Fruit fly (Drosophila melanogaster) whole organism, embryonic: ENCODE data around the gene Lrr47.

Source experiments
- Antp ChIP-seq: fragments of 200-800 bp; sonication (Bioruptor generic); optimal IDR thresholded peaks from 3 replicates; lab custom pipeline; 2016; ENCODE audit warnings: missing biosample characterization, missing genetic modification characterization
- CG12219 ChIP-seq: fragments of 200-800 bp; sonication (Bioruptor generic); optimal IDR thresholded peaks from 3 replicates; lab custom pipeline; 2018; ENCODE audit warnings: missing biosample characterization, mild to moderate bottlenecking, missing genetic modification characterization
- CG12236 ChIP-seq: fragments of 200-800 bp; sonication (Bioruptor generic); optimal IDR thresholded peaks from 2 replicates; lab custom pipeline; 2016; ENCODE audit warnings: missing biosample characterization, missing genetic modification characterization
- CG1233 ChIP-seq: fragments of 200-800 bp; sonication (Bioruptor generic); optimal IDR thresholded peaks from 4 replicates; lab custom pipeline; 2018; ENCODE audit warnings: missing biosample characterization, mild to moderate bottlenecking, missing genetic modification characterization
- CG14965 ChIP-seq: fragments of 200-800 bp; sonication (Bioruptor generic); optimal IDR thresholded peaks from 2 replicates; lab custom pipeline; 2016; ENCODE audit warnings: missing biosample characterization, missing genetic modification characterization, borderline replicate concordance
- CG15269 ChIP-seq: fragments of 200-800 bp; sonication (Bioruptor generic); optimal IDR thresholded peaks from 2 replicates; lab custom pipeline; 2018; ENCODE audit warnings: missing biosample characterization, mild to moderate bottlenecking, missing genetic modification characterization, moderate library complexity
- CG15479 ChIP-seq: fragments of 200-800 bp; sonication (Bioruptor generic); optimal IDR thresholded peaks from 3 replicates; lab custom pipeline; 2019; ENCODE audit warnings: missing biosample characterization, mild to moderate bottlenecking, missing genetic modification characterization, moderate library complexity
- CG15514 ChIP-seq: fragments of 200-800 bp; sonication (Bioruptor generic); optimal IDR thresholded peaks from 3 replicates; lab custom pipeline; 2017; ENCODE audit warnings: missing biosample characterization, missing genetic modification characterization, mild to moderate bottlenecking, moderate library complexity, missing genetic modification reagents
- CG17359 ChIP-seq: fragments of 200-800 bp; sonication (Bioruptor generic); optimal IDR thresholded peaks from 3 replicates; lab custom pipeline; 2018; ENCODE audit warnings: missing biosample characterization, mild to moderate bottlenecking, missing genetic modification characterization, moderate library complexity
- CG18011 ChIP-seq: fragments of 200-800 bp; sonication (Bioruptor generic); optimal IDR thresholded peaks from 2 replicates; lab custom pipeline; 2017; ENCODE audit warnings: missing biosample characterization, missing genetic modification characterization, mild to moderate bottlenecking, moderate library complexity, missing genotype
- CG34376 ChIP-seq: fragments of 200-800 bp; sonication (Bioruptor generic); optimal IDR thresholded peaks from 2 replicates; lab custom pipeline; 2018; ENCODE audit warnings: missing biosample characterization, mild to moderate bottlenecking, missing genetic modification characterization
- CG3995 ChIP-seq: fragments of 200-800 bp; sonication (Bioruptor generic); optimal IDR thresholded peaks from 3 replicates; lab custom pipeline; 2016; ENCODE audit warnings: missing biosample characterization, missing genetic modification characterization
- CG4617 ChIP-seq: fragments of 200-800 bp; sonication (Bioruptor generic); optimal IDR thresholded peaks from 3 replicates; lab custom pipeline; 2016; ENCODE audit warnings: missing biosample characterization, missing genetic modification characterization, borderline replicate concordance
- CG5180 ChIP-seq: fragments of 200-800 bp; sonication (Bioruptor generic); optimal IDR thresholded peaks from 3 replicates; lab custom pipeline; 2017; ENCODE audit warnings: missing biosample characterization, missing genetic modification characterization, mild to moderate bottlenecking, moderate library complexity, missing genetic modification reagents
- CG7987 ChIP-seq: fragments of 200-800 bp; sonication (Bioruptor generic); optimal IDR thresholded peaks from 2 replicates; lab custom pipeline; 2018; ENCODE audit warnings: missing biosample characterization, mild to moderate bottlenecking, missing genetic modification characterization, moderate library complexity
- CG9215 ChIP-seq: fragments of 200-800 bp; sonication (Bioruptor generic); IDR thresholded peaks from 2 replicates; pipeline ENCODE4 v1.3.6; 2022; ENCODE audit warnings: missing biosample characterization, missing genetic modification characterization
- CrebB ChIP-seq: fragments of 200-800 bp; sonication (Bioruptor generic); optimal IDR thresholded peaks from 3 replicates; lab custom pipeline; 2018; ENCODE audit warnings: missing biosample characterization, mild to moderate bottlenecking, missing genetic modification characterization
- Deaf1 ChIP-seq: fragments of 200-800 bp; optimal IDR thresholded peaks from 3 replicates; lab custom pipeline; 2019; ENCODE audit warnings: missing biosample characterization, mild to moderate bottlenecking, missing genetic modification characterization, moderate library complexity
- HmgD ChIP-seq: fragments of 200-800 bp; sonication (Bioruptor generic); optimal IDR thresholded peaks from 3 replicates; lab custom pipeline; 2016; ENCODE audit warnings: missing biosample characterization, missing genetic modification characterization
- Hr39 ChIP-seq: fragments of >200 bp; optimal IDR thresholded peaks from 2 replicates; lab custom pipeline; 2017
- Hr51 ChIP-seq, 2 experiments: fragments of 200-800 bp; sonication (Bioruptor generic); optimal IDR thresholded peaks; 2 replicates in 1 of 2; 3 replicates in 1 of 2; lab custom pipeline; 2016 to 2018; ENCODE audit warnings: missing biosample characterization in 2 of 2, missing genetic modification characterization in 2 of 2, mild to moderate bottlenecking in 1 of 2, moderate library complexity in 1 of 2
- Kr ChIP-seq: fragments of 200-800 bp; sonication (Bioruptor generic); optimal IDR thresholded peaks from 2 replicates; lab custom pipeline; 2017; ENCODE audit warnings: missing biosample characterization, mild to moderate bottlenecking, missing genetic modification characterization
- Mes4 ChIP-seq: fragments of 200-800 bp; sonication (Bioruptor generic); optimal IDR thresholded peaks from 2 replicates; lab custom pipeline; 2016; ENCODE audit warnings: missing biosample characterization, missing genetic modification characterization
- Scr ChIP-seq: fragments of 200-800 bp; sonication (Bioruptor generic); IDR thresholded peaks from 2 replicates; pipeline ENCODE4 v1.3.6; 2022; ENCODE audit warnings: missing biosample characterization, missing genetic modification characterization; ENCODE audit not compliant: partially characterized antibody
- Sry-δ ChIP-seq: fragments of 200-800 bp; sonication (Bioruptor generic); optimal IDR thresholded peaks from 2 replicates; lab custom pipeline; 2016; ENCODE audit warnings: missing biosample characterization, missing genetic modification characterization
- Stat92E ChIP-seq, 3 experiments: fragments of >200 bp in 2 of 3; fragments of 200-800 bp in 1 of 3; sonication (Bioruptor generic) in 1 of 3; optimal IDR thresholded peaks; 2 replicates each; lab custom pipeline; 2017 to 2019; ENCODE audit warnings: missing biosample characterization in 3 of 3, missing genetic modification characterization in 3 of 3, mild to moderate bottlenecking in 1 of 3, moderate library complexity in 1 of 3
- Taf1 ChIP-seq: fragments of 200-800 bp; sonication (Bioruptor generic); IDR thresholded peaks from 2 replicates; pipeline ENCODE4 v1.3.6; 2022; ENCODE audit warnings: missing biosample characterization, missing genetic modification characterization
- Usf ChIP-seq: fragments of 200-800 bp; sonication (Bioruptor generic); optimal IDR thresholded peaks from 2 replicates; lab custom pipeline; 2017; ENCODE audit warnings: missing genotype, missing biosample characterization, missing genetic modification characterization
- YL-1 ChIP-seq: fragments of 200-800 bp; sonication (Bioruptor generic); optimal IDR thresholded peaks from 3 replicates; lab custom pipeline; 2017; ENCODE audit warnings: missing biosample characterization, mild to moderate bottlenecking, missing genetic modification characterization
- ac ChIP-seq: fragments of 200-800 bp; sonication (Bioruptor generic); optimal IDR thresholded peaks from 3 replicates; lab custom pipeline; 2017; ENCODE audit warnings: missing biosample characterization, mild to moderate bottlenecking, missing genetic modification characterization
- bsh ChIP-seq, 2 experiments: fragments of 200-800 bp; sonication (Bioruptor generic); optimal IDR thresholded peaks; 2 replicates each; lab custom pipeline; 2017 to 2018; ENCODE audit warnings: mild to moderate bottlenecking in 2 of 2, missing biosample characterization in 2 of 2, missing genetic modification characterization in 2 of 2, moderate library complexity in 1 of 2
- croc ChIP-seq: fragments of 200-800 bp; sonication (Bioruptor generic); conservative IDR thresholded peaks from 3 replicates; pipeline ENCODE4 v1.3.6; 2022; ENCODE audit warnings: missing biosample characterization, missing genetic modification characterization
- crol ChIP-seq: fragments of 200-800 bp; sonication (Bioruptor generic); IDR thresholded peaks from 2 replicates; pipeline ENCODE4 v1.3.6; 2022; ENCODE audit warnings: missing biosample characterization, missing genetic modification characterization
- dmrt11E ChIP-seq: fragments of 200-800 bp; sonication (Bioruptor generic); optimal IDR thresholded peaks from 3 replicates; lab custom pipeline; 2018; ENCODE audit warnings: missing biosample characterization, mild to moderate bottlenecking, missing genetic modification characterization, moderate library complexity
- emc ChIP-seq: fragments of 200-800 bp; sonication (Bioruptor generic); optimal IDR thresholded peaks from 2 replicates; lab custom pipeline; 2016; ENCODE audit warnings: missing biosample characterization, missing genetic modification characterization
- eve ChIP-seq, 2 experiments: fragments of >200 bp; optimal IDR thresholded peaks; 2 replicates each; lab custom pipeline; 2017; ENCODE audit warnings: missing biosample characterization in 2 of 2, missing genetic modification characterization in 2 of 2
- exex ChIP-seq: fragments of 200-800 bp; sonication (Bioruptor generic); optimal IDR thresholded peaks from 4 replicates; lab custom pipeline; 2018; ENCODE audit warnings: missing biosample characterization, mild to moderate bottlenecking, missing genetic modification characterization, moderate library complexity
- fd96Cb ChIP-seq: fragments of 200-800 bp; sonication (Bioruptor generic); optimal IDR thresholded peaks from 2 replicates; lab custom pipeline; 2018; ENCODE audit warnings: missing biosample characterization, mild to moderate bottlenecking, missing genetic modification characterization, moderate library complexity
- gfzf ChIP-seq: fragments of 200-800 bp; sonication (Bioruptor generic); optimal IDR thresholded peaks from 2 replicates; lab custom pipeline; 2016; ENCODE audit warnings: missing biosample characterization, mild to moderate bottlenecking, missing genetic modification characterization, moderate library complexity
- lola ChIP-seq, 3 experiments: fragments of >200 bp in 2 of 3; fragments of 200-800 bp in 1 of 3; sonication (Bioruptor generic) in 1 of 3; optimal IDR thresholded peaks; 2 replicates each; lab custom pipeline; 2017 to 2019; ENCODE audit warnings: missing biosample characterization in 3 of 3, missing genetic modification characterization in 3 of 3, mild to moderate bottlenecking in 1 of 3, moderate library complexity in 1 of 3
- nerfin-2 ChIP-seq: fragments of 200-800 bp; sonication (Bioruptor generic); IDR thresholded peaks from 2 replicates; pipeline ENCODE4 v1.3.6; 2022; ENCODE audit warnings: missing biosample characterization, missing genetic modification characterization; ENCODE audit not compliant: partially characterized antibody
- pan ChIP-seq, 4 experiments: fragments of >200 bp in 3 of 4; fragments of 200-800 bp in 1 of 4; sonication (Bioruptor generic) in 1 of 4; optimal IDR thresholded peaks in 3 of 4; IDR thresholded peaks in 1 of 4; 2 replicates each; pipeline versions ENCODE4 v1.3.6 to Lab custom; 2017 to 2022; ENCODE audit warnings: missing biosample characterization in 2 of 4, missing genetic modification characterization in 2 of 4, mixed read lengths in 1 of 4
- sens-2 ChIP-seq: fragments of 200-800 bp; sonication (Bioruptor generic); IDR thresholded peaks from 2 replicates; pipeline ENCODE4 v1.3.6; 2022; ENCODE audit warnings: missing biosample characterization, missing genetic modification characterization
- shn ChIP-seq: fragments of 200-800 bp; sonication (Bioruptor generic); optimal IDR thresholded peaks from 3 replicates; lab custom pipeline; 2016; ENCODE audit warnings: missing biosample characterization, missing genetic modification characterization
- slbo ChIP-seq: fragments of 200-800 bp; sonication (Bioruptor generic); IDR thresholded peaks from 2 replicates; pipeline ENCODE4 v1.3.6; 2022; ENCODE audit warnings: missing biosample characterization, missing genetic modification characterization
- slp2 ChIP-seq: fragments of 200-800 bp; sonication (Bioruptor generic); optimal IDR thresholded peaks from 2 replicates; lab custom pipeline; 2016; ENCODE audit warnings: missing biosample characterization, missing genetic modification characterization
- wdn ChIP-seq: fragments of 200-800 bp; sonication (Bioruptor generic); IDR thresholded peaks from 2 replicates; pipeline ENCODE4 v1.3.6; 2022; ENCODE audit warnings: missing biosample characterization, missing genetic modification characterization
- zen ChIP-seq: fragments of 200-800 bp; sonication (Bioruptor generic); optimal IDR thresholded peaks from 3 replicates; lab custom pipeline; 2018; ENCODE audit warnings: missing biosample characterization, mild to moderate bottlenecking, missing genetic modification characterization, moderate library complexity

Lrr47 gene

DNA sequence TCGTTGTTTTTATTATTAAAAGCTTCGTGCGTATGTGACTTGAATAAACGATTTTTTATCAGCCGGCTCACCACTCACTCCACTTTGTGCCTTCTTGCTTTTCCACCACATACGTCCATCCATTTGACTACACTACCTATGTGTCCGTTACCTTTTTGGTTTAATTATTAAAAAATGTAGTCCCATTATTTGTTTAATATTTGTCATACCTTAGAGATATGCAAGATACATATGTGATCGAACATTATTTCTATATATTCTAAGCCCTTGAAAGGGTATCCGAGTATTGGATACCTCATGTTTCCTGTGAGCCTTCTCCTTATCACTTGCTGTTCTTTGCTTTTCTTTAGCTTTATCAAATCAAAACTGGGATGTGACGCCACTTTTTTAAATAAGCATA is 2.1 kb downstream of the Lrr47 start (continued):
- peak; percentile 42 for TF ChIP-seq CG12219 (GFP tag; lab: Kevin White, UChicago)
- TF ChIP-seq CG3995 (GFP tag; lab: Kevin White, UChicago), result no peak
- no peak for TF ChIP-seq shn
- TF ChIP-seq CG15479, result no peak
- peak; percentile 49 for TF ChIP-seq CG1233 (GFP tag; lab: Kevin White, UChicago)
- TF ChIP-seq nerfin-2 (GFP tag; lab: Robert Waterston, UW), result no peak
- peak; percentile 26; the same call in 1 of the 2 replicates for TF ChIP-seq Taf1 (GFP tag; lab: Robert Waterston, UW)
- TF ChIP-seq CrebB, result peak; percentile 8
- peak in 1 of 2 experiments; percentile 72 for TF ChIP-seq Hr51 (GFP tag; optimal IDR thresholded peaks at IDR 0.05; lab: Kevin White, UChicago)
- no peak for TF ChIP-seq Scr (GFP tag; lab: Robert Waterston, UW)
- TF ChIP-seq lola (GFP tag; optimal IDR thresholded peaks at IDR 0.05; lab: Kevin White, UChicago), result no peak
- TF ChIP-seq Mes4, result no peak
- no peak for TF ChIP-seq dmrt11E (tag; lab: Kevin White, UChicago)
- TF ChIP-seq CG34376, result no peak
- TF ChIP-seq CG15514, result peak; percentile 54
- no peak for TF ChIP-seq CG14965
- no peak for TF ChIP-seq HmgD (GFP tag; lab: Kevin White, UChicago)
- peak; percentile 74 for TF ChIP-seq CG17359 (tag; lab: Kevin White, UChicago)
- TF ChIP-seq wdn, result peak; percentile 69
- peak; percentile 52; the same call in 1 of the 2 replicates for TF ChIP-seq sens-2 (GFP tag; lab: Robert Waterston, UW)
- peak in 1 of 2 experiments; percentile 52 for TF ChIP-seq bsh (GFP tag; optimal IDR thresholded peaks at IDR 0.05; lab: Kevin White, UChicago)
- no peak for TF ChIP-seq CG12236 (GFP tag; lab: Kevin White, UChicago)
- peak; percentile 27; the same call in 1 of the 2 replicates for TF ChIP-seq CG9215 (GFP tag; lab: Robert Waterston, UW)
- no peak for TF ChIP-seq Sry-δ
- peak; percentile 68 for TF ChIP-seq CG15269
- no peak for TF ChIP-seq Usf (GFP tag; lab: Kevin White, UChicago)
- no peak for TF ChIP-seq zen (tag; lab: Kevin White, UChicago)
- TF ChIP-seq CG7987 (GFP tag; lab: Kevin White, UChicago), result no peak
- peak in 1 of 2 experiments; percentile 66 for TF ChIP-seq eve (GFP tag; optimal IDR thresholded peaks at IDR 0.05; lab: Kevin White, UChicago)
- peak; percentile 41 for TF ChIP-seq exex
- TF ChIP-seq Antp, result peak; percentile 23
- no peak for TF ChIP-seq ac
- no peak for TF ChIP-seq croc
- TF ChIP-seq Stat92E (GFP tag; optimal IDR thresholded peaks at IDR 0.05; lab: Kevin White, UChicago), result no peak
- no peak for TF ChIP-seq gfzf (GFP tag; lab: Kevin White, UChicago)
- no peak for TF ChIP-seq YL-1 (GFP tag; lab: Kevin White, UChicago)
- no peak for TF ChIP-seq Hr39 (lab: Kevin White, UChicago)
- TF ChIP-seq CG5180 (GFP tag; lab: Kevin White, UChicago), result peak; percentile 15
- TF ChIP-seq Deaf1, result peak; percentile 38
- TF ChIP-seq emc (GFP tag; lab: Kevin White, UChicago), result no peak
- no peak for TF ChIP-seq CG4617 (GFP tag; lab: Kevin White, UChicago)
- no peak for TF ChIP-seq Kr (GFP tag; lab: Kevin White, UChicago)
- no peak for TF ChIP-seq pan (optimal IDR thresholded peaks at IDR 0.05; lab: Kevin White, UChicago)
- peak in 1 of 2 experiments; percentile 70 for TF ChIP-seq pan (GFP tag; optimal IDR thresholded peaks at IDR 0.05 in 1 of 2, IDR thresholded peaks at IDR 0.05 in 1 of 2)
- peak; percentile 76 for TF ChIP-seq slbo
- TF ChIP-seq crol (GFP tag; lab: Robert Waterston, UW), result 0 out of 2 replicates have a peak, but pooled peaks have one; percentile 7
- TF ChIP-seq CG18011 (GFP tag; lab: Kevin White, UChicago), result peak; percentile 41
- no peak for TF ChIP-seq slp2
- peak; percentile 29 for TF ChIP-seq fd96Cb (tag; lab: Kevin White, UChicago)
